Worm (Caenorhabditis elegans) whole organism, L1 larva: Measurements from ENCODE around the gene Y43F4A.4.
"Not testable (repeated sequence)": the region's sequence is repeated elsewhere in the genome, so short reads cannot be mapped to it uniquely, and the experiment has no call there.

Source experiments
- blmp-1 ChIP-seq: fragments of 150-350 bp; optimal IDR thresholded peaks from 2 replicates; lab custom pipeline; 2014; ENCODE audit warnings: missing biosample characterization, missing genetic modification characterization
- ces-1 ChIP-seq: fragments of 150-350 bp; optimal IDR thresholded peaks from 2 replicates; lab custom pipeline; 2014; ENCODE audit warnings: missing biosample characterization, missing genetic modification reagents, missing genetic modification characterization
- lin-14 ChIP-seq: fragments of 200-800 bp; sonication (Bioruptor generic); optimal IDR thresholded peaks from 2 replicates; lab custom pipeline; 2018; ENCODE audit warnings: mild to moderate bottlenecking, missing genetic modification characterization, moderate library complexity, missing compliant biosample characterization
- nhr-11 ChIP-seq: fragments of 150-350 bp; optimal IDR thresholded peaks from 2 replicates; lab custom pipeline; 2014; ENCODE audit warnings: missing biosample characterization, missing genetic modification characterization
- xbp-1 ChIP-seq: sonication (generic microtip); optimal IDR thresholded peaks from 2 replicates; lab custom pipeline; 2016; ENCODE audit warnings: missing genetic modification characterization, missing compliant biosample characterization

DNA sequence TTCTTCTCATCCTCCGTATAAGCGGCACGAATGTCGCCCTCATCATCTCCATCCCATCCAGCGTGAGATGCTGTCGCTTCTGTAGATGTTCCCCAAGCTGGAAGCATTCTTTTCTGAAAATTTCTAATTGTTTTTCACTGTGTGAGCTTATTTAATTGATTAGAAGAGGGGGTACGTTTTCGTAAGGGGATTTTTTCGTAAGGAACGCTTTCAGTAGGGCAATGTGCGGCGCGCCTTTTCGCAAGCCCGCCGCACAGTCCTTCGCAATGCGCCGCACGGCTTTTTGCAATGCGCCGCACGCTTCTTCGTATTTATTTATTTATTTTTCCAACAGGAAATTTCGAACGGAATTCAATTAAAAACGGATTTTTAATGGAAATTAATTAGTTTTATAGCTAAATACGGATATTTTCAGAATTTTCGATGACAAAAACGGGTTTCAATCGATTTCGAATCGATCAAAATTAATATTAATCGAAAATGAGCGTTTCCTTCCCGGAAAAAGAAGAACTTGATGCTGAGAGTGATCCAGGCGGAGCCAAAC, 47.7 kb downstream of the Y43F4A.4 start, which contains the start of gene set-25:
- TF ChIP-seq lin-14 (GFP tag; lab: Kevin White, UChicago): peak; percentile 26
- not testable (repeated sequence) for TF ChIP-seq blmp-1 (tag; lab: Kevin White, UChicago); nhr-11 (tag; lab: Kevin White, UChicago); ces-1; xbp-1 (tag; lab: Kevin White, UChicago)
